Fruit fly (Drosophila melanogaster) whole organism, embryonic: ENCODE results near the gene CG32040.

Experiments
- CG4820 ChIP-seq: fragments of 200-800 bp; sonication (Bioruptor generic); optimal IDR thresholded peaks from 3 replicates; lab custom pipeline; 2016; ENCODE audit warnings: missing biosample characterization, missing genetic modification characterization
- CG8388 ChIP-seq: fragments of 200-800 bp; sonication (Bioruptor generic); optimal IDR thresholded peaks from 2 replicates; lab custom pipeline; 2019; ENCODE audit warnings: missing biosample characterization, mild to moderate bottlenecking, missing genetic modification characterization, moderate library complexity
- Ravus ChIP-seq: fragments of 200-800 bp; sonication (Bioruptor generic); IDR thresholded peaks from 2 replicates; pipeline ENCODE4 v1.3.6; 2022; ENCODE audit warnings: missing biosample characterization, missing genetic modification characterization

- TF ChIP-seq Ravus (GFP tag; lab: Robert Waterston, UW) (no peak), CG8388 (GFP tag; lab: Kevin White, UChicago) (no peak), CG4820 (GFP tag; lab: Kevin White, UChicago) (no peak)
These were observed 27.8 kb downstream of the CG32040 start, which contains the start of gene Hsp23 for dm6 chr3L:9381602-9382001.
